Worm (Caenorhabditis elegans) whole organism, early embryonic: Measurements from ENCODE around the gene T04C12.33.

Source experiments
- ama-1 ChIP-seq: fragments of 150-350 bp; optimal IDR thresholded peaks from 2 replicates; lab custom pipeline; 2014
- ceh-36 ChIP-seq: sonication (generic microtip); optimal IDR thresholded peaks from 2 replicates; lab custom pipeline; 2016; ENCODE audit warnings: missing genetic modification characterization, inconsistent platforms, missing compliant biosample characterization
- ets-7 ChIP-seq: sonication (generic microtip); optimal IDR thresholded peaks from 2 replicates; lab custom pipeline; 2016; ENCODE audit warnings: missing genotype, missing genetic modification characterization, missing compliant biosample characterization
- flt-1 ChIP-seq: fragments of 200-800 bp; sonication (Bioruptor generic); IDR thresholded peaks from 2 replicates; pipeline ENCODE4 v1.3.6; 2022; ENCODE audit warnings: missing genetic modification characterization, missing compliant biosample characterization
- hmg-4 ChIP-seq: fragments of 200-800 bp; sonication (Bioruptor generic); optimal IDR thresholded peaks from 2 replicates; lab custom pipeline; 2018; ENCODE audit warnings: mild to moderate bottlenecking, missing genetic modification characterization, missing compliant biosample characterization
- pes-1 ChIP-seq: fragments of 200-800 bp; sonication (Bioruptor generic); IDR thresholded peaks from 2 replicates; pipeline ENCODE4 v1.3.6; 2022; ENCODE audit warnings: missing genetic modification reagents, missing genetic modification characterization, missing compliant biosample characterization
- sea-1 ChIP-seq: fragments of 200-800 bp; sonication (Bioruptor generic); conservative IDR thresholded peaks from 2 replicates; pipeline ENCODE4 v1.3.6; 2022; ENCODE audit warnings: missing genetic modification characterization, missing compliant biosample characterization
- tbx-37 ChIP-seq: fragments of 200-800 bp; sonication (Bioruptor generic); conservative IDR thresholded peaks from 2 replicates; pipeline ENCODE4 v1.3.6; 2022; ENCODE audit warnings: missing genetic modification reagents, missing genetic modification characterization, missing compliant biosample characterization
- tra-4 ChIP-seq: sonication (generic microtip); optimal IDR thresholded peaks from 2 replicates; lab custom pipeline; 2017; ENCODE audit warnings: missing genetic modification characterization, missing compliant biosample characterization

ce11 chrV:11094698-11095097, 42.7 kb downstream of the T04C12.33 start:
- TF ChIP-seq tbx-37 (GFP tag; lab: Robert Waterston, UW) (no peak), pes-1 (no peak), tra-4 (no peak), flt-1 (no peak), hmg-4 (GFP tag; lab: Kevin White, UChicago) (no peak), sea-1 (GFP tag; lab: Robert Waterston, UW) (no peak), ets-7 (tag; lab: Kevin White, UChicago) (no peak), ceh-36 (tag; lab: Kevin White, UChicago) (no peak), ama-1 (lab: Kevin White, UChicago) (no peak)
